Worm (Caenorhabditis elegans): ENCODE data around the gene C03H5.3.
A peak's percentile ranks its signal among the peaks of the same experiment; 100 is the strongest.

Gene C03H5.3

ce11 chrII:437279-437678 is 51.4 kb downstream of the C03H5.3 start:
- peak; percentile 21 for TF ChIP-seq aha-1 (tag)
- no peak for TF ChIP-seq ama-1 (optimal IDR thresholded peaks at IDR 0.05)
